Worm (Caenorhabditis elegans): Measurements from ENCODE around the gene tsp-17.

The tsp-17 gene

DNA sequence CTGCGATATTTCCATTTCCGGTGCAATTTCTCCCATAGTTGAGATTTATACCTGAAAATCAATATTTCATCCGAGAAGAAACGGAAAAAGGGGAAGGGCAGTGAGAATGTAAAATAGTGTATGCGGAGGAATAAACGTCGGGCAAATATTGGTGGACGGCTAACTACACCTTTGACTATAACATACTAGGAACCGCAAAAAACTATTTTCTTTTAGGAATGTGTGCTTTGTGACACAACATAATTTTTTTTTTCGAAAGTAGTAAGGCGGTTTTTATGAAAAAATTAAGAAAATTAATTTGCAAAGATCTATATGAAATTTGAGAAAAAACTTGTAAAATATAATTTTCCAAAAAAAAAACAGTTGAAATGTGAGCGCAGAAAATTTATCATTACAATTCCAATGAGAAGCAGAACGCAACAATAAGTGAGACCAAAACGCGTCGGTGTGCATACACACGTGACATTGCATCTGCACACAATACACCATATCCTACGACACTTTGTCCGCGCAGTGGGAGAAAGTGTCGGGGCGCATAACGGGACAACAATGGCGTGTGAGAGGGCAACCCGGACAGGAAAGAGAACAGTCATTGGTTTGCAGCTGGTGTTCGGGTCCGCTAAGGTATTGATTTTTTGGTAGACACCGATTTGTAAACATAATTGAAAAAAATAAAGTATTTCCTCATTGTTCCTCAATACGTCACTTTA, 30.7 kb upstream of the tsp-17 start, which contains the start of the genes sax-1 and R11G1.2 (continued):
- TF ChIP-seq nhr-237 (tag; optimal IDR thresholded peaks at IDR 0.05) (no peak), sma-3 (GFP tag; optimal IDR thresholded peaks at IDR 0.05) (peak; percentile 30), lin-13 (GFP tag; optimal IDR thresholded peaks at IDR 0.05) (peak; percentile 16), Y55F3AM.14 (GFP tag; optimal IDR thresholded peaks at IDR 0.05) (no peak), crh-2 (tag; optimal IDR thresholded peaks at IDR 0.05) (peak; percentile 60), fos-1 (tag; optimal IDR thresholded peaks at IDR 0.05) (peak; percentile 17), aly-2 (tag; optimal IDR thresholded peaks at IDR 0.05) (no peak), lsy-2 (tag; optimal IDR thresholded peaks at IDR 0.05) (peak; percentile 5 to 66), F13H6.1 (tag; optimal IDR thresholded peaks at IDR 0.05) (peak; percentile 32), nhr-77 (tag; optimal IDR thresholded peaks at IDR 0.05) (no peak), unc-55 (GFP tag; optimal IDR thresholded peaks at IDR 0.05) (peak; percentile 61), nhr-25 (tag; optimal IDR thresholded peaks at IDR 0.05) (peak; percentile 57), nhr-129 (tag; optimal IDR thresholded peaks at IDR 0.05) (peak; percentile 64), egl-27 (tag; optimal IDR thresholded peaks at IDR 0.05) (no peak), mab-5 (tag; optimal IDR thresholded peaks at IDR 0.05) (no peak), mdl-1 (tag; optimal IDR thresholded peaks at IDR 0.05) (peak; percentile 37 to 88), unc-62 (GFP tag; optimal IDR thresholded peaks at IDR 0.05) (no peak), nhr-11 (tag; optimal IDR thresholded peaks at IDR 0.05) (no peak), ama-1 (optimal IDR thresholded peaks at IDR 0.05) (no peak), alr-1 (tag; optimal IDR thresholded peaks at IDR 0.05) (no peak), ceh-16 (tag; optimal IDR thresholded peaks at IDR 0.05) (no peak), skn-1 (tag; optimal IDR thresholded peaks at IDR 0.05) (no peak), ztf-11 (tag; optimal IDR thresholded peaks at IDR 0.05) (no peak), nhr-10 (tag; optimal IDR thresholded peaks at IDR 0.05) (no peak), ztf-4 (tag; optimal IDR thresholded peaks at IDR 0.05) (no peak), blmp-1 (tag; optimal IDR thresholded peaks at IDR 0.05; ENCODE audit: insufficient read depth) (peak; percentile 34)

DNA sequence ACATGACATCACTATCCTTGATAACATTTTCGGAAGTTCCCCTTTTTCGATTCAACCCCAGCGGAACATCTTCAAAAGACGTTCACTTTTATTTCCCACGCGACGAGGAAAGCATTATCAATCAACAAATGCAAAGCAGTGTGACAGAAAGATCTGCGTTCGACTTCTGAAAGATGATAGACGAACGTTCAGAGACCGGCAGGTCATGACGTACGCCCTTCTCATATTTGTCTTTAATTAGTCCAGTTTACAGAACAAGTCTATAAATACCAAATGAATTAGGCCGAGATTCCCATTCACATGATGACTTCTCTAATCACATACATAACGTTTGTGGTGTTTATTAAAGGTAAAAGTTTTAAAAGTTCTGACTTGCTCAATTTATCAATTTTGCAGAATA, 26.3 kb upstream of the tsp-17 start, which contains the start of gene R11G1.11:
Gene R11G1.11 (plus strand): TSS at position 301 of the 400 bp plus-strand sequence.
- TF ChIP-seq alr-1 (tag; optimal IDR thresholded peaks at IDR 0.05) (no peak), ceh-82 (tag; optimal IDR thresholded peaks at IDR 0.05) (no peak), nhr-10 (tag; optimal IDR thresholded peaks at IDR 0.05) (no peak), mdl-1 (tag; optimal IDR thresholded peaks at IDR 0.05) (no peak), elt-1 (tag; optimal IDR thresholded peaks at IDR 0.05) (no peak)

DNA sequence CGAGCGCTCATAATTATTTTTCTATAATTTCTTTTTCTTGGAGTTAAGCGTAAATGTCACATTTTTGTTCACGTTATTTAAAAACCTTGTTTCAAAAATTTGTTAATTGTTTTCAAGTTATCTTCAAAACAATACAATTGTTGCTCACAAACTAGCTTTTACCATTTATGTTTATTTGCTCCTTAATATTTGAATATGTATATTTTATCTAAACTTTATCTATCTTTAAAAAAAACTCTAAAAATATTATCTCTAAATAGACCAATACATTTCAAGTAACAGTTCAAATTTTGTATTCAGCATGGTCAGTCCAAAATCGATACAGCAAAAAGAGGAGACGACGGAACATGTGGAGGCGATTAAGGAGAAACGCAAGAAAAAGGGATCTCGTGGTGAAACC, 25.0 kb upstream of the tsp-17 start, which contains the start of gene R11G1.7:
Gene R11G1.7 (plus strand): TSS at position 301 of the 400 bp plus-strand sequence.
- no peak for TF ChIP-seq dmd-4 (tag; optimal IDR thresholded peaks at IDR 0.05)
- TF ChIP-seq snpc-4 (tag; optimal IDR thresholded peaks at IDR 0.05) = no peak
- no peak for TF ChIP-seq unc-62 (GFP tag; optimal IDR thresholded peaks at IDR 0.05)
- no peak for TF ChIP-seq lsy-2 (tag; optimal IDR thresholded peaks at IDR 0.05)
- TF ChIP-seq nhr-21 (tag; optimal IDR thresholded peaks at IDR 0.05) = no peak
- no peak for TF ChIP-seq ZK546.5 (tag; optimal IDR thresholded peaks at IDR 0.05)
- TF ChIP-seq aly-2 (tag; optimal IDR thresholded peaks at IDR 0.05) = no peak
- TF ChIP-seq nhr-23 (tag; optimal IDR thresholded peaks at IDR 0.05) = no peak
- TF ChIP-seq crh-2 (tag; optimal IDR thresholded peaks at IDR 0.05) = no peak
- TF ChIP-seq nhr-237 (tag; optimal IDR thresholded peaks at IDR 0.05) = no peak
- no peak for TF ChIP-seq mab-5 (tag; optimal IDR thresholded peaks at IDR 0.05)
- no peak for TF ChIP-seq zag-1 (tag; optimal IDR thresholded peaks at IDR 0.05)
- TF ChIP-seq nhr-25 (tag; optimal IDR thresholded peaks at IDR 0.05) = no peak
- no peak for TF ChIP-seq Y55F3AM.14 (GFP tag; optimal IDR thresholded peaks at IDR 0.05)
- TF ChIP-seq ceh-82 (tag; optimal IDR thresholded peaks at IDR 0.05) = no peak

DNA sequence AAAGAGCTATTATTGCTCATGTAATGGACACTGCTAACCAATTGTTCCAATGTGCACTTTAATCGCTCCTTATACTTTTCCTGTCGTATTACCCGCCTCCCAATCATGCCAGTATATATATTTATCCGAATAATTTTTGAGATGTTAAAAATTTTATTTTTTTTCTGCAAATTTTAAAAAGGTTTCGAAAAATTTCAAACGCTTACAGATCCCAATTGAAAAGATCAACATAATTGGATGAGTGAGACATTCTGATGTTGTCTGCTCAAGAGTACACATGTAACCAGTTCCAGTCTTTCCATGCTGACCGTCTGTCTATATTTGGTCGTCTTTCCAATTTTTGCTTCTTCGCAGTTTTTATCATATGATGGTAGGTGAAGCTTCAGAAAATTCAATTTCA, 21.8 kb upstream of the tsp-17 start, which contains the start of gene R11G1.1:
Gene R11G1.1 (plus strand): TSS at position 301 of the 400 bp plus-strand sequence.
- TF ChIP-seq crh-2 (tag; optimal IDR thresholded peaks at IDR 0.05) (no peak), lin-13 (GFP tag; optimal IDR thresholded peaks at IDR 0.05) (no peak), nhr-23 (tag; optimal IDR thresholded peaks at IDR 0.05) (no peak), ztf-11 (tag; optimal IDR thresholded peaks at IDR 0.05) (no peak), snpc-4 (tag; optimal IDR thresholded peaks at IDR 0.05) (no peak), ceh-16 (tag; optimal IDR thresholded peaks at IDR 0.05) (no peak), peb-1 (tag; optimal IDR thresholded peaks at IDR 0.05) (no peak), Y55F3AM.14 (GFP tag; optimal IDR thresholded peaks at IDR 0.05) (no peak), nhr-6 (tag; optimal IDR thresholded peaks at IDR 0.05) (no peak), egl-27 (tag; optimal IDR thresholded peaks at IDR 0.05) (no peak), nhr-77 (tag; optimal IDR thresholded peaks at IDR 0.05) (no peak), sem-4 (tag; optimal IDR thresholded peaks at IDR 0.05) (no peak), lin-11 (tag; optimal IDR thresholded peaks at IDR 0.05) (no peak), gmeb-1 (tag; optimal IDR thresholded peaks at IDR 0.05) (no peak), F13H6.1 (tag; optimal IDR thresholded peaks at IDR 0.05) (no peak), ama-1 (optimal IDR thresholded peaks at IDR 0.05) (no peak)
